Worm (Caenorhabditis elegans) whole organism, L3 larva: ENCODE measurements around the gene dcap-2.

Source experiments
- ZK546.5 ChIP-seq: sonication (generic microtip); optimal IDR thresholded peaks from 2 replicates; lab custom pipeline; 2017; ENCODE audit warnings: missing biosample characterization, missing genetic modification characterization
- aly-2 ChIP-seq: fragments of 150-350 bp; optimal IDR thresholded peaks from 2 replicates; lab custom pipeline; 2014; ENCODE audit warnings: missing biosample characterization, missing genetic modification characterization
- ceh-28 ChIP-seq: fragments of 150-350 bp; optimal IDR thresholded peaks from 2 replicates; lab custom pipeline; 2014; ENCODE audit warnings: missing biosample characterization, missing genetic modification reagents, missing genetic modification characterization
- ceh-82 ChIP-seq: fragments of 150-350 bp; optimal IDR thresholded peaks from 2 replicates; lab custom pipeline; 2014; ENCODE audit warnings: missing biosample characterization, missing genetic modification characterization
- fkh-10 ChIP-seq: sonication (generic microtip); optimal IDR thresholded peaks from 2 replicates; lab custom pipeline; 2017; ENCODE audit warnings: missing biosample characterization, missing genetic modification reagents, missing genetic modification characterization
- fos-1 ChIP-seq: fragments of 150-350 bp; optimal IDR thresholded peaks from 2 replicates; lab custom pipeline; 2014; ENCODE audit warnings: missing biosample characterization, missing genetic modification characterization
- nhr-12 ChIP-seq: fragments of 150-350 bp; optimal IDR thresholded peaks from 2 replicates; lab custom pipeline; 2014; ENCODE audit warnings: missing biosample characterization, missing genetic modification characterization
- nhr-23 ChIP-seq: fragments of 150-350 bp; optimal IDR thresholded peaks from 2 replicates; lab custom pipeline; 2014; ENCODE audit warnings: missing biosample characterization, missing genetic modification reagents, missing genetic modification characterization
- nhr-237 ChIP-seq: fragments of 150-350 bp; optimal IDR thresholded peaks from 2 replicates; lab custom pipeline; 2014; ENCODE audit warnings: missing biosample characterization, missing genetic modification characterization
- unc-62 ChIP-seq: fragments of 150-350 bp; sonication (generic microtip); optimal IDR thresholded peaks from 4 replicates; lab custom pipeline; 2014; ENCODE audit warnings: missing biosample characterization, missing genetic modification reagents, missing genetic modification characterization
- ztf-4 ChIP-seq: fragments of 150-350 bp; optimal IDR thresholded peaks from 2 replicates; lab custom pipeline; 2014; ENCODE audit warnings: missing biosample characterization, missing genetic modification characterization

DNA sequence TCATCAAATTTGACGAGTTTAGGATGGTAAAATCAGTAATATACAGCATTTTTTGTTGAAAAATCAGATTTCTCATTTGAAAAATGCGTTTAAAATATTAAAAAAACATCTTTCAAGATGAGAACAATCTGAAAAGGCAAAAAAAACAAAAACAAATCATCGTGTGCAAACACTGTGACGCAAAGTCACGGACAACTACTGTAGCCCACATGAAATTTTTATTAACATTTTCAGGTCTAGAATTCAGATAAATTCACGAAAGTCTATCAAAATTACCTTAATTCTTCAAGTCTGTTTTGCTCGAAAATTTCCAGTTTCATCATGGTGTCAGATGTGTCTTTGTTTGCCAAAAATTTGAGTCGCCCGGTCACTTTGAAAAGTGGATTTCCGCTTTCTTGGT lies 17.2 kb upstream of the dcap-2 start:
- TF ChIP-seq nhr-23 (tag; lab: Kevin White, UChicago) (no peak), aly-2 (tag; lab: Kevin White, UChicago) (no peak), ceh-28 (no peak), fos-1 (tag; lab: Kevin White, UChicago) (no peak), ZK546.5 (no peak), ztf-4 (tag; lab: Kevin White, UChicago) (no peak), unc-62 (GFP tag; lab: Kevin White, UChicago) (no peak), nhr-237 (no peak), fkh-10 (GFP tag; lab: Kevin White, UChicago) (no peak), ceh-82 (no peak), nhr-12 (tag; lab: Kevin White, UChicago) (no peak)
